Fruit fly (Drosophila melanogaster): ENCODE results near the gene sip2.

sip2 gene

dm6 chr2L:6960165-6960564 lies 3.7 kb downstream of the sip2 start, which contains the start of the genes Atac1 and Hmgcl:
Atac1 (minus strand) TSS chr2L:6960328.
Hmgcl (plus strand) TSS chr2L:6960377.
- TF ChIP-seq CG17801 (GFP tag; optimal IDR thresholded peaks at IDR 0.05; ENCODE audit: partially characterized antibody): no peak

- no peak for TF ChIP-seq CG17801 (GFP tag; optimal IDR thresholded peaks at IDR 0.05; ENCODE audit: partially characterized antibody)
Measured at dm6 chr2L:6956725-6957124, 7.1 kb downstream of the sip2 start, which contains the start of the genes CG13775 and CG3430. CG13775 (minus strand) TSS chr2L:6956950. CG3430 (plus strand) TSS chr2L:6957008.

- TF ChIP-seq CG17801 (GFP tag; optimal IDR thresholded peaks at IDR 0.05; ENCODE audit: partially characterized antibody): peak; percentile 18
Measured at dm6 chr2L:6950096-6950495, 13.8 kb downstream of the sip2 start, which contains the start of the genes Gas41 and SA1. Gas41 (minus strand) TSS chr2L:6950207. SA1 (plus strand) TSS chr2L:6950421.

dm6 chr2L:6948540-6948942 lies 15.3 kb downstream of the sip2 start, which contains the start of gene ihog:
ihog (minus strand) TSS chr2L:6948808.
- TF ChIP-seq CG17801 (GFP tag; optimal IDR thresholded peaks at IDR 0.05; ENCODE audit: partially characterized antibody): no peak

- TF ChIP-seq CG17801 (GFP tag; optimal IDR thresholded peaks at IDR 0.05; ENCODE audit: partially characterized antibody): peak; percentile 30
Measured at dm6 chr2L:6945088-6945487, 18.8 kb downstream of the sip2 start, which contains the start of gene Fgop2. Fgop2 (minus strand) TSS chr2L:6945289.

dm6 chr2L:6942714-6943113 lies 21.2 kb downstream of the sip2 start, which contains the start of gene CG18304:
CG18304 (minus strand) TSS chr2L:6942814.
- TF ChIP-seq CG17801 (GFP tag; optimal IDR thresholded peaks at IDR 0.05; ENCODE audit: partially characterized antibody): no peak

dm6 chr2L:6941731-6942130 lies 22.1 kb downstream of the sip2 start:
- no peak for TF ChIP-seq CG17801 (GFP tag; optimal IDR thresholded peaks at IDR 0.05; ENCODE audit: partially characterized antibody)

dm6 chr2L:6939698-6940097 lies 24.2 kb downstream of the sip2 start:
- no peak for TF ChIP-seq CG17801 (GFP tag; optimal IDR thresholded peaks at IDR 0.05; ENCODE audit: partially characterized antibody)

- TF ChIP-seq CG17801 (GFP tag; optimal IDR thresholded peaks at IDR 0.05; ENCODE audit: partially characterized antibody): no peak
Measured at dm6 chr2L:6931821-6932220, 32.1 kb downstream of the sip2 start, which contains the start of gene CG43232. CG43232 (plus strand) TSS chr2L:6932121.

- no peak for TF ChIP-seq CG17801 (GFP tag; optimal IDR thresholded peaks at IDR 0.05; ENCODE audit: partially characterized antibody)
Measured at dm6 chr2L:6925114-6925513, 38.8 kb downstream of the sip2 start.

dm6 chr2L:6922091-6922753 lies 41.7 kb downstream of the sip2 start:
- peak; percentile 54 for TF ChIP-seq CG17801 (GFP tag; optimal IDR thresholded peaks at IDR 0.05; ENCODE audit: partially characterized antibody)

dm6 chr2L:6921360-6922090 lies 42.3 kb downstream of the sip2 start:
- no peak for TF ChIP-seq CG17801 (GFP tag; optimal IDR thresholded peaks at IDR 0.05; ENCODE audit: partially characterized antibody)

dm6 chr2L:6920661-6921359 lies 43.1 kb downstream of the sip2 start, which contains the start of gene Hrb27C:
Hrb27C (plus strand) TSS chr2L:6920704.
- peak; percentile 28 for TF ChIP-seq CG17801 (GFP tag; optimal IDR thresholded peaks at IDR 0.05; ENCODE audit: partially characterized antibody)

dm6 chr2L:6919850-6920660 lies 43.8 kb downstream of the sip2 start, which contains the start of gene x16:
x16 (minus strand) TSS chr2L:6920210.
- no peak for TF ChIP-seq CG17801 (GFP tag; optimal IDR thresholded peaks at IDR 0.05; ENCODE audit: partially characterized antibody)
